Fruit fly (Drosophila melanogaster) whole organism, embryonic: ENCODE results near the gene MtnF.

Experiments used
- ATbp ChIP-seq: fragments of 200-800 bp; sonication (Bioruptor generic); optimal IDR thresholded peaks from 2 replicates; lab custom pipeline; 2017; ENCODE audit warnings: missing biosample characterization, mild to moderate bottlenecking, missing genetic modification characterization, missing genetic modification reagents
- Abd-B ChIP-seq: fragments of 200-800 bp; sonication (Bioruptor generic); optimal IDR thresholded peaks from 2 replicates; lab custom pipeline; 2018; ENCODE audit warnings: missing biosample characterization, mild to moderate bottlenecking, missing genetic modification characterization, moderate library complexity
- B-H2 ChIP-seq: fragments of 200-800 bp; sonication (Bioruptor generic); optimal IDR thresholded peaks from 2 replicates; lab custom pipeline; 2018; ENCODE audit warnings: missing biosample characterization, mild to moderate bottlenecking, missing genetic modification characterization
- Bteb2 ChIP-seq: fragments of 200-800 bp; sonication (Bioruptor generic); optimal IDR thresholded peaks from 2 replicates; lab custom pipeline; 2016; ENCODE audit warnings: missing biosample characterization, missing genetic modification characterization
- CG10959 ChIP-seq: fragments of 200-800 bp; sonication (Bioruptor generic); IDR thresholded peaks from 2 replicates; pipeline ENCODE4 v1.3.6; 2022; ENCODE audit warnings: missing biosample characterization, missing genetic modification characterization
- CG12391 ChIP-seq: fragments of 200-800 bp; sonication (Bioruptor generic); optimal IDR thresholded peaks from 3 replicates; lab custom pipeline; 2018; ENCODE audit warnings: missing biosample characterization, mild to moderate bottlenecking, missing genetic modification characterization, moderate library complexity
- CG13894 ChIP-seq: fragments of 200-800 bp; sonication (Bioruptor generic); optimal IDR thresholded peaks from 3 replicates; lab custom pipeline; 2018; ENCODE audit warnings: missing biosample characterization, mild to moderate bottlenecking, missing genetic modification characterization, moderate library complexity
- CG17186 ChIP-seq: fragments of 200-800 bp; sonication (Bioruptor generic); optimal IDR thresholded peaks from 3 replicates; lab custom pipeline; 2017; ENCODE audit warnings: missing biosample characterization, missing genetic modification reagents, missing genetic modification characterization
- CG17385 ChIP-seq: fragments of 200-800 bp; sonication (Bioruptor generic); optimal IDR thresholded peaks from 3 replicates; lab custom pipeline; 2018; ENCODE audit warnings: missing biosample characterization, mild to moderate bottlenecking, missing genetic modification characterization
- CG17912 ChIP-seq: fragments of 200-800 bp; sonication (Bioruptor generic); optimal IDR thresholded peaks from 2 replicates; lab custom pipeline; 2018; ENCODE audit warnings: missing biosample characterization, mild to moderate bottlenecking, missing genetic modification characterization
- CG1792 ChIP-seq: fragments of 200-800 bp; sonication (Bioruptor generic); optimal IDR thresholded peaks from 2 replicates; lab custom pipeline; 2016; ENCODE audit warnings: missing biosample characterization, missing genetic modification characterization
- CG18262 ChIP-seq: fragments of 200-800 bp; optimal IDR thresholded peaks from 3 replicates; lab custom pipeline; 2019; ENCODE audit warnings: missing biosample characterization, mild to moderate bottlenecking, missing genetic modification characterization, moderate library complexity
- CG18764 ChIP-seq: fragments of 200-800 bp; sonication (Bioruptor generic); optimal IDR thresholded peaks from 3 replicates; lab custom pipeline; 2016; ENCODE audit warnings: missing biosample characterization, missing genetic modification characterization
- CG2120 ChIP-seq: fragments of 200-800 bp; sonication (Bioruptor generic); optimal IDR thresholded peaks from 3 replicates; lab custom pipeline; 2016; ENCODE audit warnings: missing biosample characterization, missing genetic modification characterization
- CG31365 ChIP-seq: fragments of 200-800 bp; sonication (Bioruptor generic); optimal IDR thresholded peaks from 2 replicates; lab custom pipeline; 2018; ENCODE audit warnings: missing biosample characterization, mild to moderate bottlenecking, missing genetic modification characterization
- CG34422 ChIP-seq: fragments of 200-800 bp; sonication (Bioruptor generic); IDR thresholded peaks from 3 replicates; pipeline ENCODE4 v1.3.6; 2022; ENCODE audit warnings: missing biosample characterization, missing genetic modification characterization
- CG42726 ChIP-seq: fragments of 200-800 bp; sonication (Bioruptor generic); IDR thresholded peaks from 2 replicates; pipeline ENCODE4 v1.3.6; 2022; ENCODE audit warnings: missing biosample characterization, missing genetic modification characterization; ENCODE audit not compliant: partially characterized antibody
- CG43689 ChIP-seq: fragments of 200-800 bp; sonication (Bioruptor generic); IDR thresholded peaks from 2 replicates; pipeline ENCODE4 v1.3.6; 2022; ENCODE audit warnings: missing biosample characterization, missing genetic modification characterization
- CG4854 ChIP-seq: fragments of 200-800 bp; sonication (Bioruptor generic); optimal IDR thresholded peaks from 2 replicates; lab custom pipeline; 2016; ENCODE audit warnings: missing biosample characterization, missing genetic modification characterization, inconsistent platforms
- CG8359 ChIP-seq: fragments of 200-800 bp; sonication (Bioruptor generic); optimal IDR thresholded peaks from 2 replicates; lab custom pipeline; 2017; ENCODE audit warnings: missing biosample characterization, mild to moderate bottlenecking, missing genetic modification characterization, borderline replicate concordance
- CG9215 ChIP-seq: fragments of 200-800 bp; sonication (Bioruptor generic); IDR thresholded peaks from 2 replicates; pipeline ENCODE4 v1.3.6; 2022; ENCODE audit warnings: missing biosample characterization, missing genetic modification characterization
- Chrac-16 ChIP-seq: fragments of 200-800 bp; sonication (Bioruptor generic); optimal IDR thresholded peaks from 3 replicates; lab custom pipeline; 2016; ENCODE audit warnings: missing biosample characterization, missing genetic modification characterization
- Dad ChIP-seq: fragments of 200-800 bp; sonication (Bioruptor generic); optimal IDR thresholded peaks from 3 replicates; lab custom pipeline; 2016; ENCODE audit warnings: missing biosample characterization, missing genetic modification characterization
- Gsc ChIP-seq: fragments of 200-800 bp; sonication (Bioruptor generic); IDR thresholded peaks from 2 replicates; pipeline ENCODE4 v1.3.6; 2022; ENCODE audit warnings: missing biosample characterization, missing genetic modification characterization
- Jarid2 ChIP-seq: fragments of 200-800 bp; sonication (Bioruptor generic); optimal IDR thresholded peaks from 3 replicates; lab custom pipeline; 2017; ENCODE audit warnings: mild to moderate bottlenecking, missing biosample characterization, missing genetic modification reagents, missing genetic modification characterization
- Lim3 ChIP-seq: fragments of 200-800 bp; sonication (Bioruptor generic); IDR thresholded peaks from 2 replicates; pipeline ENCODE4 v1.3.6; 2022; ENCODE audit warnings: missing biosample characterization, missing genetic modification characterization
- Med ChIP-seq: fragments of 200-800 bp; sonication (Bioruptor generic); peaks from one replicate; lab custom pipeline; 2016; ENCODE audit warnings: missing biosample characterization, missing genetic modification characterization, mild to moderate bottlenecking, inconsistent platforms, moderate library complexity
- NFAT ChIP-seq: fragments of 200-800 bp; sonication (Bioruptor generic); IDR thresholded peaks from 2 replicates; pipeline ENCODE4 v1.3.6; 2022; ENCODE audit warnings: missing biosample characterization, missing genetic modification characterization
- Pdp1 ChIP-seq, 2 experiments: fragments of 200-800 bp; sonication (Bioruptor generic); optimal IDR thresholded peaks; 3 replicates each; lab custom pipeline; 2016; ENCODE audit warnings: missing biosample characterization in 2 of 2, missing genetic modification characterization in 2 of 2, mild to moderate bottlenecking in 1 of 2, moderate library complexity in 1 of 2
- Stat92E ChIP-seq, 3 experiments: fragments of >200 bp in 2 of 3; fragments of 200-800 bp in 1 of 3; sonication (Bioruptor generic) in 1 of 3; optimal IDR thresholded peaks; 2 replicates each; lab custom pipeline; 2017 to 2019; ENCODE audit warnings: missing biosample characterization in 3 of 3, missing genetic modification characterization in 3 of 3, mild to moderate bottlenecking in 1 of 3, moderate library complexity in 1 of 3
- ab ChIP-seq: fragments of 200-800 bp; sonication (Bioruptor generic); optimal IDR thresholded peaks from 2 replicates; lab custom pipeline; 2016; ENCODE audit warnings: missing biosample characterization, missing genetic modification characterization
- ac ChIP-seq: fragments of 200-800 bp; sonication (Bioruptor generic); optimal IDR thresholded peaks from 3 replicates; lab custom pipeline; 2017; ENCODE audit warnings: missing biosample characterization, mild to moderate bottlenecking, missing genetic modification characterization
- aop ChIP-seq: fragments of 200-800 bp; sonication (Bioruptor generic); IDR thresholded peaks from 2 replicates; pipeline ENCODE4 v1.3.6; 2022; ENCODE audit warnings: missing biosample characterization, missing genetic modification characterization
- ase ChIP-seq: fragments of 200-800 bp; sonication (Bioruptor generic); IDR thresholded peaks from 3 replicates; pipeline ENCODE4 v1.3.6; 2022; ENCODE audit warnings: missing biosample characterization, missing genetic modification characterization
- az2 ChIP-seq: fragments of 200-800 bp; sonication (Bioruptor generic); optimal IDR thresholded peaks from 3 replicates; lab custom pipeline; 2016; ENCODE audit warnings: missing biosample characterization, missing genetic modification characterization
- ewg ChIP-seq: fragments of 200-800 bp; sonication (Bioruptor generic); optimal IDR thresholded peaks from 3 replicates; lab custom pipeline; 2017; ENCODE audit warnings: mild to moderate bottlenecking, missing biosample characterization, missing genetic modification reagents, missing genetic modification characterization
- gem ChIP-seq: fragments of 200-800 bp; sonication (Bioruptor generic); optimal IDR thresholded peaks from 2 replicates; lab custom pipeline; 2019; ENCODE audit warnings: missing biosample characterization, mild to moderate bottlenecking, missing genetic modification characterization, moderate library complexity
- hb ChIP-seq: fragments of 200-800 bp; sonication (Bioruptor generic); IDR thresholded peaks from 3 replicates; pipeline ENCODE4 v1.3.6; 2022; ENCODE audit warnings: missing biosample characterization, missing genetic modification characterization; ENCODE audit not compliant: partially characterized antibody
- jing ChIP-seq: fragments of 200-800 bp; sonication (Bioruptor generic); optimal IDR thresholded peaks from 2 replicates; lab custom pipeline; 2018; ENCODE audit warnings: missing biosample characterization, mild to moderate bottlenecking, missing genetic modification characterization
- nau ChIP-seq: fragments of 200-800 bp; sonication (Bioruptor generic); optimal IDR thresholded peaks from 3 replicates; lab custom pipeline; 2017; ENCODE audit warnings: missing biosample characterization, mild to moderate bottlenecking, missing genetic modification characterization, missing genetic modification reagents
- sc ChIP-seq, 3 experiments: fragments of >200 bp in 2 of 3; fragments of 200-800 bp in 1 of 3; sonication (Bioruptor generic) in 1 of 3; optimal IDR thresholded peaks; 2 replicates in 2 of 3; 3 replicates in 1 of 3; lab custom pipeline; 2017; ENCODE audit warnings: mild to moderate bottlenecking in 1 of 3, missing biosample characterization in 1 of 3, missing genetic modification characterization in 1 of 3, missing genetic modification reagents in 1 of 3
- slp2 ChIP-seq: fragments of 200-800 bp; sonication (Bioruptor generic); optimal IDR thresholded peaks from 2 replicates; lab custom pipeline; 2016; ENCODE audit warnings: missing biosample characterization, missing genetic modification characterization
- sqz ChIP-seq: fragments of 200-800 bp; sonication (Bioruptor generic); optimal IDR thresholded peaks from 3 replicates; lab custom pipeline; 2018; ENCODE audit warnings: missing biosample characterization, mild to moderate bottlenecking, missing genetic modification characterization
- tin ChIP-seq: fragments of 200-800 bp; sonication (Bioruptor generic); optimal IDR thresholded peaks from 3 replicates; lab custom pipeline; 2016; ENCODE audit warnings: missing biosample characterization, missing genetic modification characterization
- tio ChIP-seq: fragments of 200-800 bp; sonication (Bioruptor generic); optimal IDR thresholded peaks from 2 replicates; lab custom pipeline; 2017; ENCODE audit warnings: missing biosample characterization, missing genetic modification characterization, inconsistent platforms
- unc-4 ChIP-seq: fragments of 200-800 bp; sonication (Bioruptor generic); IDR thresholded peaks from 2 replicates; pipeline ENCODE4 v1.3.6; 2022; ENCODE audit warnings: missing biosample characterization, missing genetic modification characterization; ENCODE audit not compliant: partially characterized antibody
- zen2 ChIP-seq: fragments of 200-800 bp; sonication (Bioruptor generic); IDR thresholded peaks from 3 replicates; pipeline ENCODE4 v1.3.6; 2022; ENCODE audit warnings: missing biosample characterization, missing genetic modification characterization; ENCODE audit not compliant: partially characterized antibody
- zfh1 ChIP-seq: fragments of 200-800 bp; sonication (Bioruptor generic); IDR thresholded peaks from 3 replicates; pipeline ENCODE4 v1.3.6; 2022; ENCODE audit warnings: missing biosample characterization, missing genetic modification characterization
- zfh2 ChIP-seq: fragments of 200-800 bp; sonication (Bioruptor generic); optimal IDR thresholded peaks from 2 replicates; lab custom pipeline; 2016; ENCODE audit warnings: missing biosample characterization, missing genetic modification characterization

MtnF gene

dm6 chr3R:24654770-24655322 is 19.9 kb upstream of the MtnF start, which contains the start of the genes CG31125 and CG6695 (continued):
- no peak for TF ChIP-seq CG8359 (GFP tag; lab: Kevin White, UChicago)
- no peak for TF ChIP-seq Lim3 (GFP tag; lab: Robert Waterston, UW)
- peak; percentile 63; the same call in 1 of the 2 replicates for TF ChIP-seq NFAT
- peak; percentile 63 to 96 for TF ChIP-seq Pdp1 (GFP tag; optimal IDR thresholded peaks at IDR 0.05; lab: Kevin White, UChicago)
- peak; percentile 56 for TF ChIP-seq CG18262 (tag; lab: Kevin White, UChicago)
- TF ChIP-seq sqz (GFP tag; lab: Kevin White, UChicago), result no peak
- peak; percentile 63 for TF ChIP-seq Abd-B
- TF ChIP-seq CG1792, result no peak
- peak; percentile 37 for TF ChIP-seq az2 (GFP tag; lab: Kevin White, UChicago)
- no peak for TF ChIP-seq nau
- peak; percentile 78 for TF ChIP-seq hb (GFP tag; lab: Robert Waterston, UW)
- no peak for TF ChIP-seq Gsc
- TF ChIP-seq CG10959 (GFP tag; lab: Robert Waterston, UW), result no peak
- no peak for TF ChIP-seq ATbp (GFP tag; lab: Kevin White, UChicago)
- TF ChIP-seq CG42726 (GFP tag; lab: Robert Waterston, UW), result 0 out of 2 replicates have a peak, but pooled peaks have one; percentile 38
- peak; percentile 63 for TF ChIP-seq B-H2 (GFP tag; lab: Kevin White, UChicago)
- no peak for TF ChIP-seq ab (GFP tag; lab: Kevin White, UChicago)
- TF ChIP-seq zfh1 (GFP tag; lab: Robert Waterston, UW), result 0 out of 3 replicates have a peak, but pooled peaks have one; percentile 40
- peak; percentile 86 for TF ChIP-seq unc-4 (GFP tag; lab: Robert Waterston, UW)
- no peak for TF ChIP-seq aop (GFP tag; lab: Robert Waterston, UW)
- peak; percentile 34 for TF ChIP-seq slp2
- TF ChIP-seq CG4854 (GFP tag; lab: Kevin White, UChicago), result peak; percentile 28
- peak; percentile 77 for TF ChIP-seq zfh2
- no peak for TF ChIP-seq sc (optimal IDR thresholded peaks at IDR 0.05; lab: Kevin White, UChicago)
- TF ChIP-seq sc (GFP tag; optimal IDR thresholded peaks at IDR 0.05; lab: Kevin White, UChicago), result no peak
- peak; percentile 81 for TF ChIP-seq CG2120
- peak; percentile 47 for TF ChIP-seq CG17186 (GFP tag; lab: Kevin White, UChicago)
- TF ChIP-seq CG18764, result no peak
- peak; percentile 61; the same call in 1 of the 3 replicates for TF ChIP-seq CG34422
- TF ChIP-seq Chrac-16 (GFP tag; lab: Kevin White, UChicago), result peak; percentile 23
- peak; percentile 41 for TF ChIP-seq Bteb2 (GFP tag; lab: Kevin White, UChicago)
- TF ChIP-seq tin, result peak; percentile 58
- no peak for TF ChIP-seq CG17912 (GFP tag; lab: Kevin White, UChicago)
- TF ChIP-seq ac, result no peak
- TF ChIP-seq CG43689, result no peak
- no peak for TF ChIP-seq tio (GFP tag; lab: Kevin White, UChicago)
- TF ChIP-seq zen2 (GFP tag; lab: Robert Waterston, UW), result peak; percentile 46; the same call in 1 of the 3 replicates
- TF ChIP-seq ewg (GFP tag; lab: Kevin White, UChicago), result peak; percentile 98
- peak; percentile 93 for TF ChIP-seq Med (GFP tag; lab: Kevin White, UChicago)
- TF ChIP-seq gem (tag; lab: Kevin White, UChicago), result no peak
- TF ChIP-seq Stat92E (GFP tag; optimal IDR thresholded peaks at IDR 0.05; lab: Kevin White, UChicago), result no peak
- TF ChIP-seq Jarid2, result no peak
- TF ChIP-seq CG17385 (GFP tag; lab: Kevin White, UChicago), result no peak
- TF ChIP-seq CG31365 (tag; lab: Kevin White, UChicago), result no peak
- peak; percentile 40 for TF ChIP-seq Dad
- TF ChIP-seq jing (GFP tag; lab: Kevin White, UChicago), result no peak
- TF ChIP-seq ase (GFP tag; lab: Robert Waterston, UW), result no peak
- peak; percentile 36; the same call in 1 of the 2 replicates for TF ChIP-seq CG9215 (GFP tag; lab: Robert Waterston, UW)
- no peak for TF ChIP-seq CG13894 (tag; lab: Kevin White, UChicago)
- TF ChIP-seq CG12391 (tag; lab: Kevin White, UChicago), result peak; percentile 64
